Fruit fly (Drosophila melanogaster): ENCODE results near the gene CG32985.
A peak's percentile ranks its signal among the peaks of the same experiment; 100 is the strongest.

CG32985 gene

DNA sequence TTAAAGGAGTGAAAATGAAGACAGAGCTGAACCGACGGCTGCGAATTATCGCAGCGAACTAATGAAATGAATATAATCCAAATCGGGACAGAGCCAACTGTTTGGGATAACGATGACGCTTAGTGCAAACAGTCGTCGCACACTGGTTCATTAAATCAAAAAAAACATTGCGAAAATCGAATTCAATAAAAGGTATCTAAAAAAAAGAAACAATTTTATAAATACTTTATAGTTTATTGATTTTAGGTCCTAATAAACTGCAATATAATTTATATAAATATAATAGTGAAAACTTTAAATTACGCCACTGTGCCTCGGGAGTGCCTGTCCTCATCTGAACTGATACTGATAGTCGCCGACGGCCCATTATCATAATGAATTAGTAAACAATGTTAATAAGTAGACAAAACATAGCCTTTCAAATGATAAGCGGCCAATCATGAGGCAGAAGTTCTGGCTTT is 3.3 kb upstream of the CG32985 start, which contains the start of gene CG31886:
CG31886 (minus strand) TSS at position 51 of the 461 bp plus-strand sequence.
- TF ChIP-seq toe (GFP tag; optimal IDR thresholded peaks at IDR 0.05), result no peak
- peak; percentile 33 for TF ChIP-seq CG12768 (GFP tag; optimal IDR thresholded peaks at IDR 0.05)
- no peak for TF ChIP-seq bab1 (GFP tag; optimal IDR thresholded peaks at IDR 0.05)
- no peak for TF ChIP-seq Clk (GFP tag; optimal IDR thresholded peaks at IDR 0.05)
- no peak for TF ChIP-seq cnc (optimal IDR thresholded peaks at IDR 0.05)
- peak; percentile 55 for TF ChIP-seq CG7101 (tag; optimal IDR thresholded peaks at IDR 0.05)
- TF ChIP-seq CG7045 (GFP tag; optimal IDR thresholded peaks at IDR 0.05), result peak; percentile 14
- TF ChIP-seq CG5204 (GFP tag; optimal IDR thresholded peaks at IDR 0.05), result no peak
- TF ChIP-seq Hr96 (GFP tag; optimal IDR thresholded peaks at IDR 0.05), result peak; percentile 29
- peak; percentile 41 for TF ChIP-seq CG11617 (GFP tag; optimal IDR thresholded peaks at IDR 0.05)
- TF ChIP-seq Crg-1 (GFP tag; optimal IDR thresholded peaks at IDR 0.05), result no peak
- no peak for TF ChIP-seq kay (GFP tag; ENCODE audit: borderline replicate concordance)
- TF ChIP-seq cic (GFP tag; optimal IDR thresholded peaks at IDR 0.05), result peak; percentile 29
- peak; percentile 43 for TF ChIP-seq pad (GFP tag; optimal IDR thresholded peaks at IDR 0.05)
- peak; percentile 39 for TF ChIP-seq Mnt (GFP tag; optimal IDR thresholded peaks at IDR 0.05)
- no peak for TF ChIP-seq CG1620 (GFP tag; optimal IDR thresholded peaks at IDR 0.05)
- peak; percentile 67 for TF ChIP-seq CG14711 (tag; optimal IDR thresholded peaks at IDR 0.05)
- TF ChIP-seq tj (GFP tag; optimal IDR thresholded peaks at IDR 0.05), result peak; percentile 29
- no peak for TF ChIP-seq ovo (GFP tag; optimal IDR thresholded peaks at IDR 0.05)
- TF ChIP-seq CG33017 (tag; optimal IDR thresholded peaks at IDR 0.05), result peak; percentile 43

DNA sequence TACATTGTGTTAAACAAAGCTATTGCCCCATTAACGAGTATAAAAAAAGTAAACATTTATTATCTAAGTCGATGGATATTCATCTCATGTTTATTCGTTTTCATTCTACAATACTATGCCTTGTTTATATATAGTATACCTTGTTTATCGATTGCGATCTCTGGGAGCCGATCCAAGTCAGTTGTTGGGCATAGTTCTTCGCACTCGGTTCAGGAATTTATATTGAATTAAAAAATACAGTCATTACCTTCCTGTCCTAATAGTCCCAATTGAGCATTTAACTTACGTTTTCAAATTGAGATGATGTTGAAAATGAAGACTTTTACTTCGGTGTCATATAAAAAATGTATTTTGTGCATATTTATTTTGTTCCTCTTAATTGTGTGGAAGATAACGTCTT is 2.3 kb downstream of the CG32985 start, which contains the start of gene CG32984:
CG32984 (plus strand) TSS at position 301 of the 400 bp plus-strand sequence.
- TF ChIP-seq kay (GFP tag; ENCODE audit: borderline replicate concordance) (peak; percentile 37), CG14711 (tag; optimal IDR thresholded peaks at IDR 0.05) (no peak)

dm6 chr2L:8967235-8967634 is 4.9 kb downstream of the CG32985 start, which contains the start of gene CG18088:
Gene CG18088, plus strand, starts transcription at chr2L:8967535.
- TF ChIP-seq CG7101 (tag; optimal IDR thresholded peaks at IDR 0.05), result no peak
- no peak for TF ChIP-seq cnc (optimal IDR thresholded peaks at IDR 0.05)
- TF ChIP-seq ovo (GFP tag; optimal IDR thresholded peaks at IDR 0.05), result no peak
- no peak for TF ChIP-seq CG14711 (tag; optimal IDR thresholded peaks at IDR 0.05)
- no peak for TF ChIP-seq toe (GFP tag; optimal IDR thresholded peaks at IDR 0.05)
- no peak for TF ChIP-seq CG7045 (GFP tag; optimal IDR thresholded peaks at IDR 0.05)
- no peak for TF ChIP-seq Hr96 (GFP tag; optimal IDR thresholded peaks at IDR 0.05)
- TF ChIP-seq CG12768 (GFP tag; optimal IDR thresholded peaks at IDR 0.05), result no peak
- no peak for TF ChIP-seq tj (GFP tag; optimal IDR thresholded peaks at IDR 0.05)
- no peak for TF ChIP-seq pad (GFP tag; optimal IDR thresholded peaks at IDR 0.05)
- no peak for TF ChIP-seq Clk (GFP tag; optimal IDR thresholded peaks at IDR 0.05)
- TF ChIP-seq kay (GFP tag; ENCODE audit: borderline replicate concordance), result no peak

DNA sequence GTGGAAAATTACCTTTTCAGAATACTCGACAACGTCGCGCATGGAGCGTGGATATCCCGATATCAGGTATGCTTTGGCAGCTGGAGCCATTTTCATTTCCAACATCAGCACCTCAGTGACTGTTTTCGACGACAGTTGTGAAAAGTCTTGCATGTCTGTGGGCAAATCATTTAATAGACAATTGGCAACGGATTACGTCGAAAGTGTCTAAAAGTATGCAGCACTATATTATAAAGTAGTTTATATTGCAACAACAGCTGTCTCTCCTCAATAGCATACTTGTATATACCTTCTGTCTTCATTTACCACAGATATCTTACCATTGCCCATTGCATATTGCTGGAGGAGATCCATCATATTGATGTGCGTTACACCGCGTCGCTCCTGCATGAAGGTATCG is 10.6 kb downstream of the CG32985 start:
- TF ChIP-seq kay (GFP tag; ENCODE audit: borderline replicate concordance) (no peak), CG14711 (tag; optimal IDR thresholded peaks at IDR 0.05) (no peak), ovo (GFP tag; optimal IDR thresholded peaks at IDR 0.05) (no peak), Crg-1 (GFP tag; optimal IDR thresholded peaks at IDR 0.05) (no peak), Clk (GFP tag; optimal IDR thresholded peaks at IDR 0.05) (no peak), CG7101 (tag; optimal IDR thresholded peaks at IDR 0.05) (no peak), cic (GFP tag; optimal IDR thresholded peaks at IDR 0.05) (no peak), pad (GFP tag; optimal IDR thresholded peaks at IDR 0.05) (no peak), Hr96 (GFP tag; optimal IDR thresholded peaks at IDR 0.05) (no peak), CG1620 (GFP tag; optimal IDR thresholded peaks at IDR 0.05) (no peak)

DNA sequence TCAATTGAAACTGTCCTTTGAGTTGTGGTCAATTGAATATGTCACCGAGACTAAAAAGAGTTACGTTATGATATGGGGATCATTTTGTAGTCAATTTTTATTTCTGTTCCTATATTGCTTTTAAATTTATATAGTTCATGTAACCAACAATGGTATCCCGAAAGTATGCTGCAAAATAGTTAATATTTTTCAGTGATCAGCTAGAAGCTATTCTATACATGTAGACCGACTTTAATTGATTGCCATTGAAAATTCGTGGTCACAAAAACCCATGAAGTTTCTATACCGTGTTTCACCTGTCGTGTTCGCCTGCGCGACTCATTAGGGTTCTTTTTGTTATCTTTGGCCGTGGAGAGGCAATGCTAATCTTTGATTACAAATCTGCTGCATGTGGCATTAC is 12.2 kb downstream of the CG32985 start:
- no peak for TF ChIP-seq kay (GFP tag; ENCODE audit: borderline replicate concordance)
- TF ChIP-seq Crg-1 (GFP tag; optimal IDR thresholded peaks at IDR 0.05), result no peak
- no peak for TF ChIP-seq CG11617 (GFP tag; optimal IDR thresholded peaks at IDR 0.05)
- TF ChIP-seq CG33017 (tag; optimal IDR thresholded peaks at IDR 0.05), result no peak
- TF ChIP-seq toe (GFP tag; optimal IDR thresholded peaks at IDR 0.05), result no peak
- TF ChIP-seq CG12768 (GFP tag; optimal IDR thresholded peaks at IDR 0.05), result no peak
- no peak for TF ChIP-seq cnc (optimal IDR thresholded peaks at IDR 0.05)

DNA sequence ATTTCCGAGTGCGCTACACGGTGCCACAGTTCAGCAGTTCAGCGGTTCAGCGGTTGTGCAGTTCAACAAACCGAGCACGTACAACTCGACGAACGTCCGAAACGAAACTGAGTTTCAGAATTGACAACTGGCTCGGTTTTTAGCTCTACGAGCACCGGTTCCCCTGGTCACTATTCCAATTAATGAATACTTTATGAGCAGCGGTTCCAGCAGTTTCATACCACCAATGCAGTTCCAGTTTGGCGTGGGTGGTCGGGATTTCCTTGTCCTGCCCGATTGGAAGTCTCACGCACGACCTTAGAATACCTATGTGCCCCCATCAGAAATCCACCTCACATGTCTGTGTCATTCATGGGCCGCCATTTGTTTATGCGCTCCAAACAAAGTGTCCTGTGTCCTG is 13.0 kb downstream of the CG32985 start, which contains the start of gene CG9541:
CG9541 (minus strand) TSS at position 101 of the 400 bp plus-strand sequence.
- TF ChIP-seq toe (GFP tag; optimal IDR thresholded peaks at IDR 0.05), result no peak
- TF ChIP-seq CG5204 (GFP tag; optimal IDR thresholded peaks at IDR 0.05), result no peak
- no peak for TF ChIP-seq CG1620 (GFP tag; optimal IDR thresholded peaks at IDR 0.05)
- no peak for TF ChIP-seq CG14711 (tag; optimal IDR thresholded peaks at IDR 0.05)
- no peak for TF ChIP-seq CG12768 (GFP tag; optimal IDR thresholded peaks at IDR 0.05)
- TF ChIP-seq tj (GFP tag; optimal IDR thresholded peaks at IDR 0.05), result no peak
- TF ChIP-seq CG7045 (GFP tag; optimal IDR thresholded peaks at IDR 0.05), result no peak
- no peak for TF ChIP-seq CG33017 (tag; optimal IDR thresholded peaks at IDR 0.05)
- no peak for TF ChIP-seq CG7101 (tag; optimal IDR thresholded peaks at IDR 0.05)
- no peak for TF ChIP-seq Hr96 (GFP tag; optimal IDR thresholded peaks at IDR 0.05)
- TF ChIP-seq Mnt (GFP tag; optimal IDR thresholded peaks at IDR 0.05), result no peak
- no peak for TF ChIP-seq Clk (GFP tag; optimal IDR thresholded peaks at IDR 0.05)
- no peak for TF ChIP-seq kay (GFP tag; ENCODE audit: borderline replicate concordance)

- TF ChIP-seq kay (GFP tag; ENCODE audit: borderline replicate concordance) (peak; percentile 69), CG14711 (tag; optimal IDR thresholded peaks at IDR 0.05) (no peak)
Measured at dm6 chr2L:8980359-8980758, 18.0 kb downstream of the CG32985 start, which contains the start of gene CG18662. Gene CG18662, plus strand, starts transcription at chr2L:8980659.

Measured in whole organism, adult.